Worm (Caenorhabditis elegans) whole organism, L4/young adult: ENCODE measurements around the gene bath-30.

ENCODE experiments used
- W03F9.2 ChIP-seq: fragments of 150-350 bp; optimal IDR thresholded peaks from 2 replicates; lab custom pipeline; 2014; ENCODE audit warnings: missing biosample characterization, missing genetic modification characterization
- dao-5 ChIP-seq: sonication (generic microtip); optimal IDR thresholded peaks from 2 replicates; lab custom pipeline; 2016; ENCODE audit warnings: missing genotype, missing genetic modification characterization, moderate library complexity, missing compliant biosample characterization
- him-1 ChIP-seq: sonication (generic microtip); optimal IDR thresholded peaks from 2 replicates; lab custom pipeline; 2016; ENCODE audit warnings: missing genotype, missing genetic modification reagents, missing genetic modification characterization, missing compliant biosample characterization

bath-30 gene

ce11 chrII:3358834-3359233 is 12.7 kb upstream of the bath-30 start, which contains the start of the genes lido-14 and bath-27:
Gene lido-14 (plus strand): TSS chrII:3359134.
Gene bath-27 (plus strand): TSS chrII:3359139.
- no peak for TF ChIP-seq W03F9.2 (tag; lab: Kevin White, UChicago)
- no peak for TF ChIP-seq him-1 (tag; lab: Kevin White, UChicago)
- no peak for TF ChIP-seq dao-5 (tag; lab: Kevin White, UChicago)

ce11 chrII:3349820-3350291 is 3.7 kb upstream of the bath-30 start, which contains the start of gene F14D2.8:
Gene F14D2.8 (minus strand): TSS chrII:3349870.
- TF ChIP-seq dao-5 (tag; lab: Kevin White, UChicago) (no peak), him-1 (tag; lab: Kevin White, UChicago) (no peak), W03F9.2 (tag; lab: Kevin White, UChicago) (no peak)

ce11 chrII:3347940-3348610 is 1.9 kb upstream of the bath-30 start, which contains the start of the genes F14D2.14 and bath-29:
Gene F14D2.14 (minus strand): TSS chrII:3347990.
Gene bath-29 (plus strand): TSS chrII:3348560.
- TF ChIP-seq dao-5 (tag; lab: Kevin White, UChicago) (no peak), him-1 (tag; lab: Kevin White, UChicago) (no peak), W03F9.2 (tag; lab: Kevin White, UChicago) (no peak)

ce11 chrII:3344917-3345316 is 1.3 kb downstream of the bath-30 start, which contains the start of gene bath-28:
Gene bath-28 (minus strand): TSS chrII:3344967.
- TF ChIP-seq him-1 (tag; lab: Kevin White, UChicago) (no peak), dao-5 (tag; lab: Kevin White, UChicago) (no peak)

ce11 chrII:3343714-3344113 is 2.5 kb downstream of the bath-30 start, which contains the start of gene F14D2.15:
Gene F14D2.15 (minus strand): TSS chrII:3343814.
- no peak for TF ChIP-seq dao-5 (tag; lab: Kevin White, UChicago)
- TF ChIP-seq him-1 (tag; lab: Kevin White, UChicago), result no peak
- no peak for TF ChIP-seq W03F9.2 (tag; lab: Kevin White, UChicago)

ce11 chrII:3341989-3342388 is 4.2 kb downstream of the bath-30 start, which contains the start of gene F14D2.11:
Gene F14D2.11 (minus strand): TSS chrII:3342089.
- TF ChIP-seq dao-5 (tag; lab: Kevin White, UChicago), result no peak
- TF ChIP-seq him-1 (tag; lab: Kevin White, UChicago), result no peak
- TF ChIP-seq W03F9.2 (tag; lab: Kevin White, UChicago), result no peak

- TF ChIP-seq him-1 (tag; lab: Kevin White, UChicago) (no peak), W03F9.2 (tag; lab: Kevin White, UChicago) (no peak), dao-5 (tag; lab: Kevin White, UChicago) (no peak)
Measured at ce11 chrII:3340818-3341217, 5.4 kb downstream of the bath-30 start.

ce11 chrII:3340251-3340650 is 5.9 kb downstream of the bath-30 start, which contains the start of gene F14D2.5:
Gene F14D2.5 (plus strand): TSS chrII:3340551.
- no peak for TF ChIP-seq W03F9.2 (tag; lab: Kevin White, UChicago)
- no peak for TF ChIP-seq him-1 (tag; lab: Kevin White, UChicago)
- TF ChIP-seq dao-5 (tag; lab: Kevin White, UChicago), result no peak

ce11 chrII:3338556-3338955 is 7.6 kb downstream of the bath-30 start, which contains the start of gene F14D2.7:
Gene F14D2.7 (minus strand): TSS chrII:3338656.
- TF ChIP-seq dao-5 (tag; lab: Kevin White, UChicago) (no peak), W03F9.2 (tag; lab: Kevin White, UChicago) (no peak), him-1 (tag; lab: Kevin White, UChicago) (no peak)

ce11 chrII:3337039-3337438 is 9.1 kb downstream of the bath-30 start, which contains the start of gene F14D2.19:
Gene F14D2.19 (minus strand): TSS chrII:3337139.
- TF ChIP-seq dao-5 (tag; lab: Kevin White, UChicago), result no peak
- no peak for TF ChIP-seq W03F9.2 (tag; lab: Kevin White, UChicago)

- TF ChIP-seq W03F9.2 (tag; lab: Kevin White, UChicago) (no peak), dao-5 (tag; lab: Kevin White, UChicago) (no peak), him-1 (tag; lab: Kevin White, UChicago) (no peak)
Measured at ce11 chrII:3332039-3332438, 14.1 kb downstream of the bath-30 start, which contains the start of gene irld-27. Gene irld-27 (plus strand): TSS chrII:3332339.

ce11 chrII:3327104-3327503 is 19.1 kb downstream of the bath-30 start, which contains the start of gene Y46D2A.3:
Gene Y46D2A.3 (minus strand): TSS chrII:3327204.
- TF ChIP-seq dao-5 (tag; lab: Kevin White, UChicago) (no peak), W03F9.2 (tag; lab: Kevin White, UChicago) (no peak), him-1 (tag; lab: Kevin White, UChicago) (no peak)

ce11 chrII:3323179-3323578 is 23.0 kb downstream of the bath-30 start, which contains the start of gene Y46D2A.2:
Gene Y46D2A.2 (minus strand): TSS chrII:3323279.
- no peak for TF ChIP-seq him-1 (tag; lab: Kevin White, UChicago)
- TF ChIP-seq dao-5 (tag; lab: Kevin White, UChicago), result no peak
- TF ChIP-seq W03F9.2 (tag; lab: Kevin White, UChicago), result no peak
